Worm (Caenorhabditis elegans) whole organism, L2 larva: ENCODE measurements around the gene ZC53.2.

Source experiments
- C34F6.9 ChIP-seq: fragments of 150-350 bp; optimal IDR thresholded peaks from 2 replicates; lab custom pipeline; 2014; ENCODE audit warnings: missing biosample characterization, missing genetic modification characterization
- F13H6.1 ChIP-seq: sonication (generic microtip); optimal IDR thresholded peaks from 2 replicates; lab custom pipeline; 2016; ENCODE audit warnings: missing genetic modification characterization, missing compliant biosample characterization
- R02D3.7 ChIP-seq: fragments of 150-350 bp; optimal IDR thresholded peaks from 2 replicates; lab custom pipeline; 2014; ENCODE audit warnings: missing biosample characterization, missing genetic modification characterization
- Y55F3AM.14 ChIP-seq: fragments of 200-800 bp; sonication (Bioruptor generic); optimal IDR thresholded peaks from 2 replicates; lab custom pipeline; 2018; ENCODE audit warnings: mild to moderate bottlenecking, missing genetic modification characterization, missing compliant biosample characterization
- ZK546.5 ChIP-seq: sonication (generic microtip); optimal IDR thresholded peaks from 2 replicates; lab custom pipeline; 2017; ENCODE audit warnings: missing biosample characterization, missing genetic modification characterization
- aly-2 ChIP-seq: fragments of 150-350 bp; optimal IDR thresholded peaks from 2 replicates; lab custom pipeline; 2014; ENCODE audit warnings: missing biosample characterization, missing genetic modification characterization
- ama-1 ChIP-seq: fragments of 150-350 bp; optimal IDR thresholded peaks from 2 replicates; lab custom pipeline; 2018; ENCODE audit warnings: inconsistent platforms
- blmp-1 ChIP-seq: sonication (generic microtip); optimal IDR thresholded peaks from 2 replicates; lab custom pipeline; 2017; ENCODE audit warnings: missing genetic modification characterization, mild to moderate bottlenecking, missing compliant biosample characterization, antibody characterized with exemption, moderate library complexity; ENCODE audit not compliant: insufficient read depth
- ceh-82 ChIP-seq: fragments of 150-350 bp; optimal IDR thresholded peaks from 2 replicates; lab custom pipeline; 2014; ENCODE audit warnings: missing biosample characterization, missing genetic modification characterization
- crh-2 ChIP-seq: sonication (generic microtip); optimal IDR thresholded peaks from 2 replicates; lab custom pipeline; 2017; ENCODE audit warnings: missing biosample characterization, missing genetic modification characterization
- egl-27 ChIP-seq: sonication (generic microtip); optimal IDR thresholded peaks from 3 replicates; lab custom pipeline; 2017; ENCODE audit warnings: missing biosample characterization, missing genetic modification reagents, missing genetic modification characterization
- fos-1 ChIP-seq: fragments of 150-350 bp; optimal IDR thresholded peaks from 2 replicates; lab custom pipeline; 2014; ENCODE audit warnings: missing biosample characterization, missing genetic modification characterization
- gmeb-1 ChIP-seq: fragments of 150-350 bp; optimal IDR thresholded peaks from 2 replicates; lab custom pipeline; 2014; ENCODE audit warnings: missing biosample characterization, missing genetic modification characterization
- lin-11 ChIP-seq: fragments of 150-350 bp; sonication (generic microtip); optimal IDR thresholded peaks from 2 replicates; lab custom pipeline; 2014; ENCODE audit warnings: missing biosample characterization, missing genetic modification characterization, inconsistent platforms, mixed read lengths
- lin-13 ChIP-seq: fragments of 150-350 bp; optimal IDR thresholded peaks from 2 replicates; lab custom pipeline; 2014; ENCODE audit warnings: missing biosample characterization, missing genetic modification reagents, missing genetic modification characterization
- lsy-2 ChIP-seq, 2 experiments: fragments of 150-350 bp in 1 of 2; sonication (generic microtip) in 1 of 2; optimal IDR thresholded peaks; 2 replicates each; lab custom pipeline; 2014 to 2017; ENCODE audit warnings: missing biosample characterization in 2 of 2, missing genetic modification characterization in 2 of 2
- mab-5 ChIP-seq: fragments of 150-350 bp; optimal IDR thresholded peaks from 2 replicates; lab custom pipeline; 2014; ENCODE audit warnings: missing biosample characterization, missing genetic modification characterization
- mbf-1 ChIP-seq: sonication (generic microtip); optimal IDR thresholded peaks from 2 replicates; lab custom pipeline; 2017; ENCODE audit warnings: missing biosample characterization, missing genetic modification characterization
- mdl-1 ChIP-seq, 2 experiments: fragments of 150-350 bp in 1 of 2; sonication (generic microtip) in 1 of 2; optimal IDR thresholded peaks; 2 replicates each; lab custom pipeline; 2017; ENCODE audit warnings: missing biosample characterization in 2 of 2, missing genetic modification characterization in 2 of 2
- nhr-10 ChIP-seq: sonication (generic microtip); optimal IDR thresholded peaks from 2 replicates; lab custom pipeline; 2017; ENCODE audit warnings: missing biosample characterization, missing genetic modification characterization
- nhr-11 ChIP-seq: fragments of 150-350 bp; optimal IDR thresholded peaks from 2 replicates; lab custom pipeline; 2014; ENCODE audit warnings: missing biosample characterization, missing genetic modification characterization
- nhr-129 ChIP-seq: fragments of 150-350 bp; optimal IDR thresholded peaks from 2 replicates; lab custom pipeline; 2014; ENCODE audit warnings: missing biosample characterization, missing genetic modification characterization
- nhr-21 ChIP-seq: fragments of 150-350 bp; optimal IDR thresholded peaks from 2 replicates; lab custom pipeline; 2014; ENCODE audit warnings: missing biosample characterization, missing genetic modification characterization
- nhr-23 ChIP-seq: fragments of 150-350 bp; optimal IDR thresholded peaks from 2 replicates; lab custom pipeline; 2014; ENCODE audit warnings: missing biosample characterization, missing genetic modification reagents, missing genetic modification characterization
- nhr-237 ChIP-seq: fragments of 150-350 bp; optimal IDR thresholded peaks from 2 replicates; lab custom pipeline; 2014; ENCODE audit warnings: missing biosample characterization, missing genetic modification characterization
- nhr-25 ChIP-seq: fragments of 150-350 bp; sonication (generic microtip); optimal IDR thresholded peaks from 3 replicates; lab custom pipeline; 2014; ENCODE audit warnings: missing biosample characterization, missing genetic modification characterization
- nhr-6 ChIP-seq: fragments of 150-350 bp; optimal IDR thresholded peaks from 2 replicates; lab custom pipeline; 2014; ENCODE audit warnings: missing biosample characterization, missing genetic modification characterization
- nhr-77 ChIP-seq: fragments of 150-350 bp; optimal IDR thresholded peaks from 2 replicates; lab custom pipeline; 2014; ENCODE audit warnings: missing biosample characterization, missing genetic modification characterization
- sem-4 ChIP-seq: fragments of 150-350 bp; optimal IDR thresholded peaks from 2 replicates; lab custom pipeline; 2014; ENCODE audit warnings: missing biosample characterization, missing genetic modification reagents, missing genetic modification characterization
- skn-1 ChIP-seq: sonication (generic microtip); optimal IDR thresholded peaks from 2 replicates; lab custom pipeline; 2017; ENCODE audit warnings: missing biosample characterization, missing genetic modification characterization
- sma-3 ChIP-seq: sonication (generic microtip); optimal IDR thresholded peaks from 2 replicates; lab custom pipeline; 2016; ENCODE audit warnings: missing genetic modification reagents, missing genetic modification characterization, missing compliant biosample characterization
- sma-9 ChIP-seq, 2 experiments: fragments of 150-350 bp in 1 of 2; sonication (generic microtip) in 1 of 2; optimal IDR thresholded peaks; 2 replicates each; lab custom pipeline; 2014 to 2016; ENCODE audit warnings: missing genetic modification characterization in 2 of 2, mild to moderate bottlenecking in 1 of 2, missing biosample characterization in 1 of 2, missing compliant biosample characterization in 1 of 2, missing genetic modification reagents in 1 of 2, moderate library complexity in 1 of 2
- snpc-4 ChIP-seq: fragments of 150-350 bp; optimal IDR thresholded peaks from 2 replicates; lab custom pipeline; 2014; ENCODE audit warnings: missing biosample characterization, missing genetic modification characterization
- unc-55 ChIP-seq: fragments of 150-350 bp; sonication (generic microtip); optimal IDR thresholded peaks from 3 replicates; lab custom pipeline; 2014; ENCODE audit warnings: missing biosample characterization, missing genetic modification reagents, missing genetic modification characterization
- unc-62 ChIP-seq: fragments of 150-350 bp; optimal IDR thresholded peaks from 2 replicates; lab custom pipeline; 2014; ENCODE audit warnings: missing biosample characterization, missing genetic modification reagents, missing genetic modification characterization
- zag-1 ChIP-seq: fragments of 150-350 bp; optimal IDR thresholded peaks from 2 replicates; lab custom pipeline; 2014; ENCODE audit warnings: missing biosample characterization, missing genetic modification characterization
- ztf-1 ChIP-seq: fragments of 200-800 bp; sonication (Bioruptor generic); conservative IDR thresholded peaks from 2 replicates; pipeline ENCODE4 v1.3.6; 2022; ENCODE audit warnings: missing genetic modification characterization, missing compliant biosample characterization
- ztf-11 ChIP-seq: sonication (generic microtip); optimal IDR thresholded peaks from 2 replicates; lab custom pipeline; 2017; ENCODE audit warnings: missing biosample characterization, missing genetic modification characterization
- ztf-4 ChIP-seq: fragments of 150-350 bp; optimal IDR thresholded peaks from 2 replicates; lab custom pipeline; 2014; ENCODE audit warnings: missing biosample characterization, missing genetic modification characterization

The ZC53.2 gene

DNA sequence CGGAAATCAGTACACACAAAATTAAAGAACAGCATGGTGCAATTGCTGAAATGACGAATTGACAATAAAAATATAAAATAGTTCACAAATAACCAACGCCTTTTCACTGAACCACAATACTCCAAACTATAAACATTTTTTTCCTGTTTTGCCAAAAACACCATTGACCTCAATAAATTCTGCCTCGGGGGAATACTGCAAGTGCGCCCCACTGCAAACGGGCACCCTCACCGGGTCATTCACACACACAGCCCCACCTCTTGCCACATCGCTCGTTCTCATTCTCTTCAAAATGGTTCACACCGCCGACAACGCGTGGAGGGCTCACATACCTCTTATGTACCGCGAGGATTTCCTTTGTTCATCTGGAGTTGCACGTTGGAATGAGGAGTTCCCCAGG, 9.0 kb downstream of the ZC53.2 start, which contains the start of gene rgs-9:
TSS of gene rgs-9 (plus strand) at position 237 of the 400 bp plus-strand sequence.
- no peak for TF ChIP-seq ama-1
- TF ChIP-seq, all 48 proteins: peak for 0

- TF ChIP-seq ztf-1 (GFP tag; lab: Robert Waterston, UW) (no peak), nhr-23 (tag; lab: Kevin White, UChicago) (no peak), nhr-77 (tag; lab: Kevin White, UChicago) (no peak), blmp-1 (tag; lab: Kevin White, UChicago) (no peak), unc-62 (GFP tag; lab: Kevin White, UChicago) (no peak), ztf-11 (no peak), gmeb-1 (tag; lab: Kevin White, UChicago) (no peak), crh-2 (tag; lab: Kevin White, UChicago) (no peak), mbf-1 (tag; lab: Kevin White, UChicago) (no peak), nhr-237 (tag; lab: Kevin White, UChicago) (no peak), ztf-4 (tag; lab: Kevin White, UChicago) (no peak)
Measured at ce11 chrX:1913257-1913656, 10.8 kb downstream of the ZC53.2 start, which contains the start of gene ZC53.1. Gene ZC53.1 (minus strand): TSS chrX:1913357.

DNA sequence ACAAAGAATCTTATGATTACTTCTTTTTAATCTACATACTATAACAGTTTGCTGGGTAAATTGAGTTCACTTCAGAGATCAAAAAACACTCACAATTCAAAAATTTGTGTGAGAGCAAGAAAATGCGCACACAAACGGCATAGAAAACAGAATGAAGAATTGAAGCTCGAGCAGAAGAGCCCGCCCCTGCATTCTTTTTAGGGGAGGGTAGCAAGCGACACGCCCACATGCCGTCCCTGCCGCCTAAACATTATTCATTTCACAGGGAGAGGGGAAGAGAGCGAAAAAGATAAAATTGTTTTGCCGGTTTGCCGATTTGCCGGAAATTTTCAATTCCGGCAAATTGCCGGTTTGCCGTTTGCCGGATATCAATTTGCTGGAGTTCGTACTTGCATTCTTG, 14.7 kb downstream of the ZC53.2 start:
- TF ChIP-seq fos-1 (peak; percentile 48), mbf-1 (tag; lab: Kevin White, UChicago) (peak; percentile 37), nhr-237 (tag; lab: Kevin White, UChicago) (peak; percentile 82), zag-1 (tag; lab: Kevin White, UChicago) (peak; percentile 55), sma-9 (GFP tag; optimal IDR thresholded peaks at IDR 0.05; lab: Kevin White, UChicago) (peak; percentile 83), sma-9 (tag; optimal IDR thresholded peaks at IDR 0.05; lab: Kevin White, UChicago) (no peak), egl-27 (peak; percentile 52), nhr-25 (no peak), nhr-11 (tag; lab: Kevin White, UChicago) (no peak), ztf-11 (no peak), ztf-1 (GFP tag; lab: Robert Waterston, UW) (no peak), aly-2 (tag; lab: Kevin White, UChicago) (no peak), C34F6.9 (tag; lab: Kevin White, UChicago) (peak; percentile 56), skn-1 (tag; lab: Kevin White, UChicago) (no peak), F13H6.1 (tag; lab: Kevin White, UChicago) (peak; percentile 78), sem-4 (peak; percentile 55), R02D3.7 (tag; lab: Kevin White, UChicago) (peak; percentile 18), crh-2 (tag; lab: Kevin White, UChicago) (peak; percentile 63), sma-3 (peak; percentile 83), nhr-77 (tag; lab: Kevin White, UChicago) (peak; percentile 72), gmeb-1 (tag; lab: Kevin White, UChicago) (peak; percentile 75), nhr-129 (tag; lab: Kevin White, UChicago) (peak; percentile 82), snpc-4 (peak; percentile 77), ceh-82 (tag; lab: Kevin White, UChicago) (peak; percentile 85), lin-13 (no peak), mab-5 (tag; lab: Kevin White, UChicago) (peak; percentile 89), nhr-6 (tag; lab: Kevin White, UChicago) (peak; percentile 39), nhr-21 (tag; lab: Kevin White, UChicago) (peak; percentile 77), blmp-1 (tag; lab: Kevin White, UChicago) (peak; percentile 15), unc-55 (GFP tag; lab: Kevin White, UChicago) (peak; percentile 92), lin-11 (tag; lab: Kevin White, UChicago) (peak; percentile 84), lsy-2 (tag; optimal IDR thresholded peaks at IDR 0.05; lab: Kevin White, UChicago) (peak in 1 of 2 experiments; percentile 91), Y55F3AM.14 (GFP tag; lab: Kevin White, UChicago) (peak; percentile 15), ZK546.5 (tag; lab: Kevin White, UChicago) (peak; percentile 4), nhr-10 (tag; lab: Kevin White, UChicago) (peak; percentile 87), mdl-1 (tag; optimal IDR thresholded peaks at IDR 0.05; lab: Kevin White, UChicago) (peak; percentile 50 to 61), ama-1 (no peak)
- TF ChIP-seq, all 48 proteins: peak for 28
